Fruit fly (Drosophila melanogaster): ENCODE results near the gene CG10333.

The CG10333 gene

DNA sequence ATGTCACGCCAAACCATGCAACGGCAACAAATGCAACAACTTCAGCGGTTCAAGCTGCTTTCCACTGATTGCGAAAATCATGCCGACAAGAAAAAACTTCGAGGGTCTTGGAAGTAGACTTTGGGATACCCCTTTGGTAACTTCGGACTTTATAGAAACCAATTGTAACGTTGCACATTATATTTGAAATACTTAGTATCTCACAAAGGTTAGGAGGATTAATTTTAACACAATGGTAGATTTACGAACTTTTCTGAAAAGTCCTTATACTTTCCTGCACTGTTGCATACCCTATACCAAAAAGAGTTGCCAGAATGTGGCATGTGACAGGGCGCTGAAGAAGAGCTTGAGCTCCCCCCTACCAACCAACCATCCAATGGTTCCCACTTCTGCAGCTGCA lies 38.8 kb downstream of the CG10333 start (continued):
- TF ChIP-seq CG11902 (GFP tag; optimal IDR thresholded peaks at IDR 0.05) (peak; percentile 58), CG16779 (tag; optimal IDR thresholded peaks at IDR 0.05) (peak; percentile 27), eg (GFP tag; IDR thresholded peaks at IDR 0.05) (peak; percentile 56; the same call in 1 of the 3 replicates), CG6163 (GFP tag; IDR thresholded peaks at IDR 0.05) (peak; percentile 87), fd59A (GFP tag; optimal IDR thresholded peaks at IDR 0.05) (peak; percentile 10), Gug (GFP tag; IDR thresholded peaks at IDR 0.05) (peak; percentile 34; the same call in 1 of the 2 replicates), topi (GFP tag; optimal IDR thresholded peaks at IDR 0.05) (peak; percentile 71), achi (GFP tag; optimal IDR thresholded peaks at IDR 0.05) (peak; percentile 64), acj6 (GFP tag; optimal IDR thresholded peaks at IDR 0.05) (peak; percentile 72), Lpt (GFP tag; optimal IDR thresholded peaks at IDR 0.05) (peak; percentile 48), CG32006 (GFP tag; optimal IDR thresholded peaks at IDR 0.05) (peak; percentile 72), dac (GFP tag; optimal IDR thresholded peaks at IDR 0.05) (no peak)

DNA sequence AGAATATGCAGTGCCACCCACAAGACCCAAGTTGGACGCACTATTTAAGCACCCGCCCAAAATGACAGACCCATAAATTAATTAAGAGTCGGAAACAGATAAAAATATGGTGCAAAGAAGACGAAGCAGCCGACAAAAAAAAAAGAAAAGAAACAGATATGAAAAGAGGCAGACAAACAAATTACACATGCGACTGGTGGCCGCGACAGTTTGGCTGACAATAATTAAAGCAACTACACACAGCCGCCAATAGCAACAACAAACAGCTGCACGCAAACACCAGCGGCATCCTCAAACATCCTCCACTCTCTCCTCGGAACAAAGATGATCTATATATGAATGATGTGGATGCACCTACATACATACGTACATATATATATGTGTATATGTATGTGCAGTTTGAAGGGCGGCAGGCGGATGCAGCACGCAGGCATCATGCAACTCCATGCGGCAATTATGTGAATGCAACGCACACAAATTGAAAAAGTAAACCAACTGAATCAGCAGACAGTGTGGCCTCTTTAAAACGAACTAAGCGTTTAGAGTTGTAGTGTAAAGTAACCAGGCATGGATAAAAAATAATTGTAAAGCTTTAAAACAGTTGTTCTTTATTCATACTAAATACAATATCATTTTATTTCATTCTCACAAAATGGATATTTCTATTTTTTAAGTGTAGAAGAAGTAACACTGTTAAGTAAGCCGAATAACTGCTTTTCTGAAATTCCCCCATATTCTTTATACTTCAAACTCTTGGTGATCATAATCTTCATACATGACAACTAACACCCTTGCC lies 41.4 kb downstream of the CG10333 start:
- TF ChIP-seq CG6854 (GFP tag; optimal IDR thresholded peaks at IDR 0.05) (no peak), CG6792 (GFP tag; optimal IDR thresholded peaks at IDR 0.05) (peak; percentile 64), vri (GFP tag; optimal IDR thresholded peaks at IDR 0.05) (peak; percentile 12), CG31627 (GFP tag; optimal IDR thresholded peaks at IDR 0.05) (peak; percentile 68), CG11294 (GFP tag; IDR thresholded peaks at IDR 0.05) (no peak), CG32006 (GFP tag; optimal IDR thresholded peaks at IDR 0.05) (peak; percentile 65), topi (GFP tag; optimal IDR thresholded peaks at IDR 0.05) (peak; percentile 62), CG3032 (tag; optimal IDR thresholded peaks at IDR 0.05) (peak; percentile 11), fd85E (GFP tag; optimal IDR thresholded peaks at IDR 0.05) (no peak), CG8632 (GFP tag; optimal IDR thresholded peaks at IDR 0.05) (peak; percentile 56), Hr39 (GFP tag; optimal IDR thresholded peaks at IDR 0.05) (peak; percentile 69), Sox102F (GFP tag; optimal IDR thresholded peaks at IDR 0.05) (peak; percentile 78), CG11762 (GFP tag; optimal IDR thresholded peaks at IDR 0.05; ENCODE audit: insufficient read depth) (no peak), Eip78C (GFP tag) (peak; percentile 91), eg (GFP tag; IDR thresholded peaks at IDR 0.05) (no peak), CG3919 (GFP tag; optimal IDR thresholded peaks at IDR 0.05) (peak; percentile 56), CG34406 (GFP tag; optimal IDR thresholded peaks at IDR 0.05) (peak; percentile 69), lz (GFP tag; optimal IDR thresholded peaks at IDR 0.05) (peak; percentile 69), Hr38 (GFP tag; optimal IDR thresholded peaks at IDR 0.05) (no peak), cyc (GFP tag; optimal IDR thresholded peaks at IDR 0.05) (peak; percentile 53), svp (GFP tag) (peak; percentile 79), CG11902 (GFP tag; optimal IDR thresholded peaks at IDR 0.05) (peak; percentile 30), achi (GFP tag; optimal IDR thresholded peaks at IDR 0.05) (peak; percentile 64), CG9139 (GFP tag; optimal IDR thresholded peaks at IDR 0.05) (peak; percentile 18), fkh (GFP tag; optimal IDR thresholded peaks at IDR 0.05) (peak; percentile 45), net (GFP tag; optimal IDR thresholded peaks at IDR 0.05) (peak; percentile 47), Sox14 (GFP tag; optimal IDR thresholded peaks at IDR 0.05) (peak; percentile 65), Smox (GFP tag; optimal IDR thresholded peaks at IDR 0.05) (peak; percentile 67), Ets21C (GFP tag; optimal IDR thresholded peaks at IDR 0.05) (peak; percentile 44), Sox15 (GFP tag; optimal IDR thresholded peaks at IDR 0.05) (peak; percentile 44), CG10669 (GFP tag; optimal IDR thresholded peaks at IDR 0.05) (peak; percentile 18), dac (GFP tag; optimal IDR thresholded peaks at IDR 0.05) (no peak), Met (GFP tag; optimal IDR thresholded peaks at IDR 0.05) (peak; percentile 78), CG8119 (GFP tag; IDR thresholded peaks at IDR 0.05) (peak; percentile 58; the same call in 2 of the 3 replicates), Ets96B (tag; optimal IDR thresholded peaks at IDR 0.05) (peak; percentile 68), Eip93F (GFP tag; optimal IDR thresholded peaks at IDR 0.05) (no peak), CG10631 (GFP tag; optimal IDR thresholded peaks at IDR 0.05) (peak; percentile 61), CG6163 (GFP tag; IDR thresholded peaks at IDR 0.05) (peak; percentile 80), Gug (GFP tag; IDR thresholded peaks at IDR 0.05) (no peak), CG8319 (GFP tag; optimal IDR thresholded peaks at IDR 0.05) (no peak), esn (GFP tag; optimal IDR thresholded peaks at IDR 0.05) (peak; percentile 82), CG4318 (GFP tag; optimal IDR thresholded peaks at IDR 0.05) (peak; percentile 23), salr (GFP tag; optimal IDR thresholded peaks at IDR 0.05) (peak; percentile 23 to 56), Blimp-1 (GFP tag; optimal IDR thresholded peaks at IDR 0.05) (no peak)
